Worm (Caenorhabditis elegans): ENCODE measurements around the gene Y43F8B.13.

Gene Y43F8B.13

DNA sequence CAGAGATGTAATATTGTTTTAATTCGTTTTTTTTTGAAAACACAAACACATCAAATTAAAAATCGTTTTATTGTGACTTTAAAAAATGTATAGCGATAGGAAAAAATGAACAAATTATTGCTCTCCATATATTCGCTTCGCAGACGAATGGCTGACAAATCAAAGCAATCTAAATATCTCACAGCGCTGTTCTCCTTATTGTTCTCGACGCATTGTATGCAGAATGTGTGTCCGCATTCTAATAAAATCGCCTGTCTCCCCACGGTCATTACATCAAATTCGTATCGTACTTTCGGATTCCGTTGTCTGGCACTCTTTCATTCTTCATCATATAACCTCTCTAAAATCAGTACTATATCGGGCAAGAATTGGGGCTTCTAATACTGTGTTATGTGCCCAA lies 22.1 kb downstream of the Y43F8B.13 start, which contains the start of gene Y43F8B.9:
Gene Y43F8B.9 (plus strand): TSS at position 301 of the 400 bp plus-strand sequence.
- TF ChIP-seq ceh-83 (GFP tag; optimal IDR thresholded peaks at IDR 0.05): no peak
- no peak for TF ChIP-seq nhr-2 (tag; optimal IDR thresholded peaks at IDR 0.05)
- no peak for TF ChIP-seq zip-8 (tag; optimal IDR thresholded peaks at IDR 0.05)
- TF ChIP-seq bed-3 (GFP tag; optimal IDR thresholded peaks at IDR 0.05): no peak
- TF ChIP-seq pha-4 (tag; optimal IDR thresholded peaks at IDR 0.05): no peak
- no peak for TF ChIP-seq ces-1 (GFP tag; optimal IDR thresholded peaks at IDR 0.05)
- no peak for TF ChIP-seq mls-2 (tag; optimal IDR thresholded peaks at IDR 0.05)
- no peak for TF ChIP-seq lin-32 (GFP tag; optimal IDR thresholded peaks at IDR 0.05)
- no peak for TF ChIP-seq elt-3 (tag; optimal IDR thresholded peaks at IDR 0.05)
- TF ChIP-seq ztf-11 (tag; optimal IDR thresholded peaks at IDR 0.05): no peak

DNA sequence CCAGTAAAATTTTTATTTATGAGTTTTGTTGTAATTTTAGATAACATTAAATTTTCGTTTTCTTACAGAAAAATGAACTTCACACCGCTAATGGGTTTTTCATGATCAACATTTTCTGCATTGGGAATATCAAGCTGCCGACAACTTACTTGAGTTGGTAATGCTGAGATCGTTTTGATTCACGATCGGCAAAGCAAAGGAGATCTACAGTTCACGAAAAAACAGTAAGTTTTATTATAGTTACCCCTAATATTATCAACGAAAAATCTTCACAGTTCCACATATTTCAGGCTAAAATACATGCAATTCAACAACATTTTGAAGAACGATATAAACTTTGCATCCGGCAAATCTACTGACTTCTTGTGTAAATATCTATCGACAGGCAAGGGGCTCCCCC lies 26.8 kb downstream of the Y43F8B.13 start, which contains the start of gene Y43F8B.22:
Gene Y43F8B.22 (plus strand): TSS at position 301 of the 400 bp plus-strand sequence.
- TF ChIP-seq tbx-8 (GFP tag; optimal IDR thresholded peaks at IDR 0.05) (no peak), ces-1 (GFP tag; optimal IDR thresholded peaks at IDR 0.05) (no peak), unc-120 (tag; optimal IDR thresholded peaks at IDR 0.05; ENCODE audit: poor library complexity, severe bottlenecking) (no peak), bed-3 (GFP tag; optimal IDR thresholded peaks at IDR 0.05) (no peak), ceh-83 (GFP tag; optimal IDR thresholded peaks at IDR 0.05) (no peak), M03D4.4 (tag; optimal IDR thresholded peaks at IDR 0.05) (no peak), mep-1 (tag; optimal IDR thresholded peaks at IDR 0.05) (no peak), cnd-1 (tag; optimal IDR thresholded peaks at IDR 0.05) (no peak), lin-32 (GFP tag; optimal IDR thresholded peaks at IDR 0.05) (no peak), sem-2 (GFP tag; optimal IDR thresholded peaks at IDR 0.05) (no peak), elt-3 (tag; optimal IDR thresholded peaks at IDR 0.05) (no peak)

DNA sequence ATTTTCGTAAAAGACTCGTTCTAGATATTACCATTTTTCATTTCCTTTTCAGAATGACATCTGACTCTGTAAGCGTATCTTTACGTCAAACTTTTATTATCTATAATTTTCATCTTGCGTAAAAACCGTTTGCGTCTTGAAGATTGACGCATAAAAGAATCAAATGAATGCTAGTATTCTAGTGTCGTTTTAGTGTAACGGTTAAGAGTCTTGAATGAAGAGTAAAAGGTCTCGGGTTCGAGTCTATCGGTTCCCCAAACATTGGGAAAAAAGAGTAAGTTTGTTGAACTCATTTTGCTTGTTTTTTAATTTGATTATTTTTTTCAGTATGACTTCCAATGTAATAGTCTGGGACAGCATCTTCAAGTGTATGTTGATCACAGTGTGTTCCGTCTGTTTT lies 28.8 kb downstream of the Y43F8B.13 start, which contains the start of gene Y43F8B.17:
Gene Y43F8B.17 (plus strand): TSS at position 215 of the 400 bp plus-strand sequence.
- TF ChIP-seq ham-2 (GFP tag; optimal IDR thresholded peaks at IDR 0.05): no peak
- no peak for TF ChIP-seq unc-62 (GFP tag; optimal IDR thresholded peaks at IDR 0.05)
- no peak for TF ChIP-seq ceh-39 (tag; optimal IDR thresholded peaks at IDR 0.05)
- TF ChIP-seq hlh-1 (tag; optimal IDR thresholded peaks at IDR 0.05): no peak
- no peak for TF ChIP-seq nhr-12 (tag; optimal IDR thresholded peaks at IDR 0.05)
- no peak for TF ChIP-seq sem-2 (GFP tag; optimal IDR thresholded peaks at IDR 0.05)
- no peak for TF ChIP-seq nhr-28 (tag; optimal IDR thresholded peaks at IDR 0.05)
- no peak for TF ChIP-seq zip-8 (tag; optimal IDR thresholded peaks at IDR 0.05)
- TF ChIP-seq elt-1 (tag; optimal IDR thresholded peaks at IDR 0.05; ENCODE audit: borderline replicate concordance, insufficient read depth): no peak
- TF ChIP-seq drap-1 (GFP tag; optimal IDR thresholded peaks at IDR 0.05): no peak
- TF ChIP-seq ceh-43 (GFP tag; optimal IDR thresholded peaks at IDR 0.05): no peak
- no peak for TF ChIP-seq nhr-76 (tag; optimal IDR thresholded peaks at IDR 0.05)

DNA sequence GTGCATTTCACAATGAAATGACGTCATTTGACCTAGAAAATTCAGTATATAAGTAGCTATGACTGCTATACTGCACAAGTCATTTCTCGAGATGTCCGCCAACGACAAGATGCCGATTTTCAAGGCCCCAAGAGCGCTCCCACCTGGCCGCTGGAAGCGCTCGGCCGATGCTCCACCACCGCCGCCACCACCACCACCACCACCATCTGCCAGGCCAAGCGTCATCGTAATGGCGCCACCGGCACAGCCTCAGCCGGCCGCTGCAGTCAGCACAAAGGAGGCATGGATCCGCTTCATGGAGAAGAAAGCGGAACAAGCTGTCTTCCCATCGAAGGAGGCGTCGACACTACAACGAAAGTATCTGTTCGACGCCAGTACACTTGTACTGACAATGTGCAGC lies 29.5 kb downstream of the Y43F8B.13 start, which contains the start of gene Y43F8B.28:
Gene Y43F8B.28 (plus strand): TSS at position 59 of the 400 bp plus-strand sequence.
- TF ChIP-seq snpc-4 (tag; optimal IDR thresholded peaks at IDR 0.05) (no peak), sptf-1 (tag; optimal IDR thresholded peaks at IDR 0.05) (no peak), unc-62 (GFP tag; optimal IDR thresholded peaks at IDR 0.05) (no peak), unc-39 (tag; optimal IDR thresholded peaks at IDR 0.05) (no peak), ceh-39 (tag; optimal IDR thresholded peaks at IDR 0.05) (no peak), sem-2 (GFP tag; optimal IDR thresholded peaks at IDR 0.05) (no peak), lin-32 (GFP tag; optimal IDR thresholded peaks at IDR 0.05) (no peak), nhr-237 (tag; optimal IDR thresholded peaks at IDR 0.05) (no peak), flh-1 (GFP tag; optimal IDR thresholded peaks at IDR 0.05) (no peak), unc-120 (tag; optimal IDR thresholded peaks at IDR 0.05; ENCODE audit: poor library complexity, severe bottlenecking) (no peak), zip-8 (tag; optimal IDR thresholded peaks at IDR 0.05) (no peak), nhr-28 (tag; optimal IDR thresholded peaks at IDR 0.05) (no peak), ceh-43 (GFP tag; optimal IDR thresholded peaks at IDR 0.05) (no peak)

DNA sequence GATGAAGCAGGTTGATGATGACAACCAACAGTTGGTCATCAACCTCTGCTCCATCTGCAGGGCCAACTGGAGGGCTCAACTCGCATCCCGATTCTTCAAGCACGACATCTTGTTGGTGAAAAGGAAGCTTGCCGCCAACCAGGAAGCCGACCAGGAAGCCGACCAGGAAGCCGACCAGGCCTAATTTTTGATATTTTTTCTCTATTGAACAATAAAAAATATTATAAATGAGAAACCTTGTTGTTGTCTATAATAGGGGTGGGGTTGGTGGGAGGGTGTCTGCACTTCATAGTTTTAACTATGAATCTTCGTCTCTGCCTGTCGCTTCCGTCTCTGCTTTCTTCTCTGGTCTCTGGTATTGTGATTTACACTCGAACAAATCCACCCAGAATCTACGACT lies 29.9 kb downstream of the Y43F8B.13 start, which contains the start of gene Y43F8B.18:
Gene Y43F8B.18 (plus strand): TSS at position 301 of the 400 bp plus-strand sequence.
- no peak for TF ChIP-seq unc-39 (tag; optimal IDR thresholded peaks at IDR 0.05)
- no peak for TF ChIP-seq pha-4 (tag; optimal IDR thresholded peaks at IDR 0.05)
- no peak for TF ChIP-seq mls-2 (tag; optimal IDR thresholded peaks at IDR 0.05)
- no peak for TF ChIP-seq nhr-76 (tag; optimal IDR thresholded peaks at IDR 0.05)

All from whole organism, mixed stage, embryonic.